Worm (Caenorhabditis elegans) whole organism, young adult: Measurements from ENCODE around the gene sri-50.

Source experiments
- akir-1 ChIP-seq: fragments of 200-800 bp; sonication (Bioruptor generic); optimal IDR thresholded peaks from 2 replicates; lab custom pipeline; 2018; ENCODE audit warnings: mild to moderate bottlenecking, missing genetic modification characterization, moderate library complexity, missing compliant biosample characterization
- atf-7 ChIP-seq: sonication (generic microtip); optimal IDR thresholded peaks from 2 replicates; lab custom pipeline; 2017; ENCODE audit warnings: mild to moderate bottlenecking, missing genetic modification characterization, missing compliant biosample characterization
- egl-18 ChIP-seq: fragments of 200-800 bp; sonication (Bioruptor generic); IDR thresholded peaks from 2 replicates; pipeline ENCODE4 v1.3.6; 2022; ENCODE audit warnings: missing genetic modification reagents, missing genetic modification characterization, missing compliant biosample characterization
- lag-1 ChIP-seq: fragments of 200-800 bp; sonication (Bioruptor generic); IDR thresholded peaks from 2 replicates; pipeline ENCODE4 v1.3.6; 2022; ENCODE audit warnings: missing genetic modification reagents, missing genetic modification characterization, missing compliant biosample characterization
- mel-28 ChIP-seq: sonication (generic microtip); optimal IDR thresholded peaks from 2 replicates; lab custom pipeline; 2016; ENCODE audit warnings: borderline replicate concordance, mild to moderate bottlenecking, missing genetic modification characterization, missing compliant biosample characterization
- nhr-120 ChIP-seq: fragments of 200-800 bp; sonication (Bioruptor generic); IDR thresholded peaks from 2 replicates; pipeline ENCODE4 v1.3.6; 2022; ENCODE audit warnings: missing genetic modification characterization, missing compliant biosample characterization
- unc-62 ChIP-seq: fragments of 150-350 bp; optimal IDR thresholded peaks from 2 replicates; lab custom pipeline; 2014; ENCODE audit warnings: missing biosample characterization, missing genetic modification reagents, missing genetic modification characterization
- ztf-18 ChIP-seq: sonication (generic microtip); optimal IDR thresholded peaks from 2 replicates; lab custom pipeline; 2016; ENCODE audit warnings: missing genotype, mild to moderate bottlenecking, missing genetic modification characterization, missing compliant biosample characterization

- TF ChIP-seq unc-62 (GFP tag; lab: Kevin White, UChicago) (no peak), lag-1 (no peak), mel-28 (tag; lab: Kevin White, UChicago) (no peak), nhr-120 (GFP tag; lab: Robert Waterston, UW) (no peak), egl-18 (GFP tag; lab: Robert Waterston, UW) (no peak), atf-7 (no peak), akir-1 (no peak), ztf-18 (no peak)
These were observed 21.7 kb downstream of the sri-50 start, which contains the start of gene ZC239.16 for ce11 chrII:3225200-3225599.
